Worm (Caenorhabditis elegans) whole organism, L4 larva: Measurements from ENCODE around the gene tmem-258.

Experiments
- D1046.2 ChIP-seq: fragments of 200-800 bp; sonication (Bioruptor generic); IDR thresholded peaks from 2 replicates; pipeline ENCODE4 v1.3.6; 2022; ENCODE audit warnings: missing genetic modification characterization, missing compliant biosample characterization
- T26A8.4 ChIP-seq: fragments of 200-800 bp; sonication (Bioruptor generic); IDR thresholded peaks from 2 replicates; pipeline ENCODE4 v1.3.6; 2022; ENCODE audit warnings: missing genetic modification characterization, missing compliant biosample characterization
- aha-1 ChIP-seq: fragments of 150-350 bp; peaks from one replicate; lab custom pipeline; 2014; ENCODE audit warnings: missing biosample characterization, missing genetic modification characterization
- ama-1 ChIP-seq: fragments of 150-350 bp; optimal IDR thresholded peaks from 2 replicates; lab custom pipeline; 2014; ENCODE audit warnings: inconsistent platforms, mixed read lengths
- ceh-32 ChIP-seq: sonication (generic microtip); optimal IDR thresholded peaks from 2 replicates; lab custom pipeline; 2016; ENCODE audit warnings: mild to moderate bottlenecking, missing genetic modification characterization, missing compliant biosample characterization; ENCODE audit not compliant: poor library complexity
- ceh-44 ChIP-seq: fragments of 200-800 bp; sonication (Bioruptor generic); IDR thresholded peaks from 2 replicates; pipeline ENCODE4 v1.3.6; 2022; ENCODE audit warnings: missing genetic modification reagents, missing genetic modification characterization, missing compliant biosample characterization
- ceh-62 ChIP-seq: sonication (generic microtip); optimal IDR thresholded peaks from 2 replicates; lab custom pipeline; 2017; ENCODE audit warnings: missing biosample characterization, missing genetic modification characterization
- daf-16 ChIP-seq, 3 experiments: sonication (generic microtip); optimal IDR thresholded peaks; 2 replicates each; lab custom pipeline; 2016 to 2017; ENCODE audit warnings: missing genetic modification characterization in 3 of 3, missing genetic modification reagents in 3 of 3, mild to moderate bottlenecking in 2 of 3, missing compliant biosample characterization in 2 of 3, missing biosample characterization in 1 of 3, moderate library complexity in 1 of 3
- daf-19 ChIP-seq: fragments of 200-800 bp; sonication (Bioruptor generic); conservative IDR thresholded peaks from 2 replicates; pipeline ENCODE4 v1.3.6; 2022; ENCODE audit warnings: missing genetic modification characterization, missing compliant biosample characterization
- dmd-6 ChIP-seq: fragments of 200-800 bp; sonication (Bioruptor generic); IDR thresholded peaks from 2 replicates; pipeline ENCODE4 v1.3.6; 2022; ENCODE audit warnings: missing genetic modification reagents, missing genetic modification characterization, missing compliant biosample characterization
- dmd-8 ChIP-seq: fragments of 200-800 bp; sonication (Bioruptor generic); IDR thresholded peaks from 2 replicates; pipeline ENCODE4 v1.3.6; 2022; ENCODE audit warnings: missing genetic modification characterization, missing compliant biosample characterization
- dmd-9 ChIP-seq: fragments of 200-800 bp; sonication (Bioruptor generic); IDR thresholded peaks from 2 replicates; pipeline ENCODE4 v1.3.6; 2022; ENCODE audit warnings: missing genetic modification reagents, missing genetic modification characterization, missing compliant biosample characterization
- duxl-1 ChIP-seq: sonication (generic microtip); optimal IDR thresholded peaks from 2 replicates; lab custom pipeline; 2016; ENCODE audit warnings: mild to moderate bottlenecking, missing genetic modification characterization, moderate library complexity, missing compliant biosample characterization; ENCODE audit not compliant: poor library complexity
- egl-43 ChIP-seq: fragments of 200-800 bp; sonication (Bioruptor generic); IDR thresholded peaks from 2 replicates; pipeline ENCODE4 v1.3.6; 2022; ENCODE audit warnings: missing genetic modification reagents, missing genetic modification characterization, missing compliant biosample characterization
- fos-1 ChIP-seq: fragments of 150-350 bp; optimal IDR thresholded peaks from 2 replicates; lab custom pipeline; 2014; ENCODE audit warnings: missing biosample characterization, missing genetic modification characterization
- hlh-30 ChIP-seq: sonication (generic microtip); optimal IDR thresholded peaks from 2 replicates; lab custom pipeline; 2017; ENCODE audit warnings: antibody characterized with exemption, mild to moderate bottlenecking, missing genetic modification characterization, missing compliant biosample characterization; ENCODE audit not compliant: insufficient read depth
- jun-1 ChIP-seq: fragments of 150-350 bp; optimal IDR thresholded peaks from 2 replicates; lab custom pipeline; 2014; ENCODE audit warnings: missing biosample characterization, missing genetic modification reagents, missing genetic modification characterization
- lim-7 ChIP-seq: fragments of 200-800 bp; sonication (Bioruptor generic); IDR thresholded peaks from 2 replicates; pipeline ENCODE4 v1.3.6; 2022; ENCODE audit warnings: missing genetic modification characterization, missing compliant biosample characterization
- lin-13 ChIP-seq: fragments of 150-350 bp; optimal IDR thresholded peaks from 2 replicates; lab custom pipeline; 2014; ENCODE audit warnings: missing biosample characterization, missing genetic modification reagents, missing genetic modification characterization
- lin-38 ChIP-seq: fragments of 200-800 bp; sonication (Bioruptor generic); IDR thresholded peaks from 2 replicates; pipeline ENCODE4 v1.3.6; 2022; ENCODE audit warnings: missing genetic modification reagents, missing genetic modification characterization, missing compliant biosample characterization
- lsy-2 ChIP-seq, 2 experiments: fragments of 150-350 bp in 1 of 2; sonication (generic microtip) in 1 of 2; optimal IDR thresholded peaks; 2 replicates each; lab custom pipeline; 2014 to 2017; ENCODE audit warnings: missing biosample characterization in 2 of 2, missing genetic modification characterization in 2 of 2
- madf-5 ChIP-seq, 2 experiments: fragments of 200-800 bp; sonication (Bioruptor generic); IDR thresholded peaks; 2 replicates each; pipeline ENCODE4 v1.3.6; 2022; ENCODE audit warnings: missing compliant biosample characterization in 2 of 2, missing genetic modification characterization in 2 of 2
- mdl-1 ChIP-seq, 2 experiments: fragments of 150-350 bp in 1 of 2; sonication (generic microtip) in 1 of 2; optimal IDR thresholded peaks; 2 replicates each; lab custom pipeline; 2014 to 2017; ENCODE audit warnings: missing biosample characterization in 2 of 2, missing genetic modification characterization in 2 of 2
- mes-2 ChIP-seq: sonication (generic microtip); optimal IDR thresholded peaks from 2 replicates; lab custom pipeline; 2016; ENCODE audit warnings: missing genotype, mild to moderate bottlenecking, missing genetic modification characterization, missing compliant biosample characterization; ENCODE audit not compliant: poor library complexity, severe bottlenecking
- mxl-3 ChIP-seq: fragments of 200-800 bp; sonication (Bioruptor generic); optimal IDR thresholded peaks from 2 replicates; lab custom pipeline; 2018; ENCODE audit warnings: mild to moderate bottlenecking, missing genetic modification characterization, missing compliant biosample characterization
- nhr-10 ChIP-seq: fragments of 150-350 bp; optimal IDR thresholded peaks from 2 replicates; lab custom pipeline; 2014; ENCODE audit warnings: missing biosample characterization, missing genetic modification characterization
- nhr-102 ChIP-seq: sonication (generic microtip); optimal IDR thresholded peaks from 2 replicates; lab custom pipeline; 2016; ENCODE audit warnings: mild to moderate bottlenecking, missing genetic modification characterization, moderate library complexity, missing compliant biosample characterization
- nhr-11 ChIP-seq: fragments of 150-350 bp; optimal IDR thresholded peaks from 2 replicates; lab custom pipeline; 2014; ENCODE audit warnings: missing biosample characterization, missing genetic modification characterization
- nhr-28 ChIP-seq: fragments of 150-350 bp; optimal IDR thresholded peaks from 2 replicates; lab custom pipeline; 2014; ENCODE audit warnings: missing biosample characterization, missing genetic modification characterization
- nhr-48 ChIP-seq: sonication (generic microtip); optimal IDR thresholded peaks from 2 replicates; lab custom pipeline; 2016; ENCODE audit warnings: mild to moderate bottlenecking, missing genetic modification characterization, missing compliant biosample characterization
- nhr-6 ChIP-seq: fragments of 150-350 bp; optimal IDR thresholded peaks from 2 replicates; lab custom pipeline; 2014; ENCODE audit warnings: missing biosample characterization, missing genetic modification characterization
- nhr-77 ChIP-seq: fragments of 150-350 bp; optimal IDR thresholded peaks from 2 replicates; lab custom pipeline; 2014; ENCODE audit warnings: missing biosample characterization, missing genetic modification characterization
- rbr-2 ChIP-seq: sonication (generic microtip); optimal IDR thresholded peaks from 2 replicates; lab custom pipeline; 2016; ENCODE audit warnings: missing genotype, missing genetic modification characterization, missing compliant biosample characterization
- set-16 ChIP-seq: fragments of 200-800 bp; sonication (Bioruptor generic); IDR thresholded peaks from 2 replicates; pipeline ENCODE4 v1.3.6; 2022; ENCODE audit warnings: missing genetic modification reagents, missing genetic modification characterization, missing compliant biosample characterization
- snpc-1.2 ChIP-seq: fragments of 200-800 bp; sonication (Bioruptor generic); IDR thresholded peaks from 2 replicates; pipeline ENCODE4 v1.3.6; 2022; ENCODE audit warnings: missing genetic modification reagents, missing genetic modification characterization, missing compliant biosample characterization
- spr-1 ChIP-seq: sonication (generic microtip); optimal IDR thresholded peaks from 2 replicates; lab custom pipeline; 2016; ENCODE audit warnings: mild to moderate bottlenecking, missing genetic modification characterization, missing compliant biosample characterization
- tra-1 ChIP-seq: fragments of 200-800 bp; sonication (Bioruptor generic); IDR thresholded peaks from 2 replicates; pipeline ENCODE4 v1.3.6; 2022; ENCODE audit warnings: missing genetic modification reagents, missing genetic modification characterization, missing compliant biosample characterization
- unc-62 ChIP-seq, 3 experiments: fragments of 150-350 bp in 1 of 3; sonication (generic microtip); optimal IDR thresholded peaks in 2 of 3; peaks in 1 of 3; 1 replicate in 1 of 3; 2 replicates in 2 of 3; lab custom pipeline; 2014 to 2017; ENCODE audit warnings: missing biosample characterization in 3 of 3, missing genetic modification characterization in 3 of 3, missing genetic modification reagents in 3 of 3, missing genotype in 1 of 3

tmem-258 gene

DNA sequence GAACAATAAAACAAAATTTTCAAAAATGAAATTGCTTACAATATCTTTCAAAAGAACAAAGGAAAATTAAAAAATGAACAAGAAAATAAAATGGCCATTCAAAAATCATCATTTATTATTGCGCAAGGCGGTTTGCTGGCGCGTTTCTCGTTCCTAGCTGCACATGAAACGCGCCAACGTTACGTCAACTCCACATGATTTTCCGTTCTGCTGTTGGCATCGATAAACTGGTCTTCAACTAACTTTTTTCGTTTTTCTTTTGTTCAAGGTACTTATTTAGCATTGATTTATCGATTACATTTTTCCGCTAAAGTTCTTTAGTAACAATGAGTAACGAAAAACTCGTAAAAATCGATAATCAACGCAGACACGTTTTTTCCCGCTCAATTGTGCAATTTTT lies 2.6 kb upstream of the tmem-258 start, which contains the start of the genes Y57E12AL.6 and Y57E12AL.1 (continued):
- TF ChIP-seq daf-16 (GFP tag; optimal IDR thresholded peaks at IDR 0.05; lab: Kevin White, UChicago) (no peak), daf-16 (tag; optimal IDR thresholded peaks at IDR 0.05; lab: Kevin White, UChicago) (peak; percentile 64), nhr-102 (tag; lab: Kevin White, UChicago) (peak; percentile 81), nhr-11 (peak; percentile 72), spr-1 (peak; percentile 73), lsy-2 (tag; optimal IDR thresholded peaks at IDR 0.05; lab: Kevin White, UChicago) (peak; percentile 44 to 90), nhr-10 (tag; lab: Kevin White, UChicago) (no peak), hlh-30 (peak; percentile 95), dmd-9 (GFP tag; lab: Robert Waterston, UW) (peak; percentile 66; the same call in 1 of the 2 replicates), duxl-1 (peak; percentile 60), ceh-44 (GFP tag; lab: Robert Waterston, UW) (no peak), D1046.2 (GFP tag; lab: Robert Waterston, UW) (no peak), nhr-77 (tag; lab: Kevin White, UChicago) (peak; percentile 88), madf-5 (GFP tag; IDR thresholded peaks at IDR 0.05; lab: Robert Waterston, UW) (no peak), lin-38 (GFP tag; lab: Robert Waterston, UW) (peak; percentile 79), ceh-32 (tag; lab: Kevin White, UChicago) (no peak), tra-1 (no peak), lin-13 (GFP tag; lab: Kevin White, UChicago) (peak; percentile 62), dmd-8 (GFP tag; lab: Robert Waterston, UW) (no peak), aha-1 (peak; percentile 93), daf-19 (GFP tag; lab: Robert Waterston, UW) (no peak), mdl-1 (tag; optimal IDR thresholded peaks at IDR 0.05; lab: Kevin White, UChicago) (peak in 1 of 2 experiments; percentile 65), unc-62 (GFP tag; optimal IDR thresholded peaks at IDR 0.05 in 1 of 2; lab: Kevin White, UChicago) (no peak), unc-62 (tag; optimal IDR thresholded peaks at IDR 0.05; lab: Kevin White, UChicago) (no peak), dmd-6 (GFP tag; lab: Robert Waterston, UW) (peak; percentile 80), nhr-48 (tag; lab: Kevin White, UChicago) (peak; percentile 62), rbr-2 (peak; percentile 78), nhr-28 (tag; lab: Kevin White, UChicago) (peak; percentile 92), nhr-6 (tag; lab: Kevin White, UChicago) (peak; percentile 56), set-16 (GFP tag; lab: Robert Waterston, UW) (no peak), T26A8.4 (GFP tag; lab: Robert Waterston, UW) (peak; percentile 64), mxl-3 (GFP tag; lab: Kevin White, UChicago) (peak; percentile 76)

DNA sequence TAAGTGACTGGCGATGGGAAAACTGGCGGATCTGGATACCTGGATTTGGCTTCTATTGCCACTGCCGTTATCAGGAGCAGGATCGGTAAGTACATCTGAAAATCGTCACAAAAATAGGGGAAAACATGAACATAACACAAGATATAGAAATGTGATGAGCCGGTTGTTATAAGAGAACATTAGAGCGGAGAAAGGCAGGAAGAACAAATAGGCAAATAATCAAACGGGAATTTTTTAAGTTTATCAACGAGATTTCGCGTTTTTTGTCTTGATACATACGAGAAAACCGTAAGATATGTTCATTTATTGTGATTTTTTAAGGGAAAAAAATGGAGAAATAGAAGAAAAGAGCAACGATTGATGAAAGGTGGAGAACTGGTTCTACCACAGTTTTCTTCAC lies 2.3 kb downstream of the tmem-258 start, which contains the start of gene Y57E12AR.1:
TSS of gene Y57E12AR.1 (minus strand) at position 101 of the 400 bp plus-strand sequence.
- TF ChIP-seq ama-1 (lab: Kevin White, UChicago) (no peak), ceh-62 (tag; lab: Kevin White, UChicago) (no peak), mdl-1 (tag; optimal IDR thresholded peaks at IDR 0.05; lab: Kevin White, UChicago) (no peak), dmd-6 (GFP tag; lab: Robert Waterston, UW) (no peak)
- TF ChIP-seq, all 104 proteins: peak for 0

DNA sequence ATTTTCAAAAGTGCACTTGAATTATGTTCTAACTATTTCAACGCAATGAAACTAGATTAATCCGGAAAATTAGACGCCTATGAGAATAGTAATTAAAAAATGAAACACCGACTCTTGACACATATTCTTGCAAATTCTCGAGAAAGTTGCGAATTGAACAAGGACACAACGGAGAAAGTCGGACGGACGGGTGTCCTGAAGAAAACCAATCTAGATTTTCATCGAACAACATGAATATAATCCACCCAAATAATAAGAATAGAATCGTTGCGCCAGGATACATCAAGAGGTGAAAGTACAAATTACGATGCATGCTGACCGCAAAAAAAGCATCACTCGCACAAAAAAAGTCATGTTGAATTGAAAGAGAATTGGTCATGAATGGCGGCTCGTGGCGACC lies 5.9 kb downstream of the tmem-258 start:
- TF ChIP-seq unc-62 (GFP tag; optimal IDR thresholded peaks at IDR 0.05 in 1 of 2; lab: Kevin White, UChicago) (peak in 1 of 2 experiments; percentile 59), unc-62 (tag; optimal IDR thresholded peaks at IDR 0.05; lab: Kevin White, UChicago) (no peak), jun-1 (no peak)

DNA sequence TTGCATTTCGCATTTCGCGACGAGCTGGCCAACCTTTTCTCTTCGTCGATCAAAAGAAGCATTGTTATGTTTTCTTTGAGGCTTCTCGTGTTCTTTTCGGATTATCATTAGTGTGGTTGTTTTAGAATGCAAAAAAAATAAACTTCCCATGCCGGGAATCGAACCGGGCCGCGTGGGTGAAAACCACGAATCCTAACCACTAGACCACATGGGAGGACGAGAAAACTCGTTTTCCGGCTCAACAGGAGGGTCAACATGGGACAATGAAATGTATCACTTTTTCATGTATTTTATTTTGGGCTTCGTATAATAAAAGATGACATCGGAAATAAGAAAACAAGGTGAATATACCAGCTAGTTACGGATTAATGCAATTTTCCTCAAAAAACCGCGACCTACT lies 6.6 kb downstream of the tmem-258 start:
- TF ChIP-seq egl-43 (GFP tag; lab: Robert Waterston, UW) (0 out of 2 replicates have a peak, but pooled peaks have one; percentile 30), daf-16 (GFP tag; optimal IDR thresholded peaks at IDR 0.05; lab: Kevin White, UChicago) (no peak), daf-16 (tag; optimal IDR thresholded peaks at IDR 0.05; lab: Kevin White, UChicago) (no peak), madf-5 (GFP tag; IDR thresholded peaks at IDR 0.05; lab: Robert Waterston, UW) (0 out of 4 replicates have a peak, but pooled peaks of 1 of the 2 experiments have one; percentile 29), mdl-1 (tag; optimal IDR thresholded peaks at IDR 0.05; lab: Kevin White, UChicago) (no peak), fos-1 (tag; lab: Kevin White, UChicago) (no peak), lim-7 (GFP tag; lab: Robert Waterston, UW) (0 out of 2 replicates have a peak, but pooled peaks have one; percentile 54), mes-2 (tag; lab: Kevin White, UChicago) (peak; percentile 9), snpc-1.2 (GFP tag; lab: Robert Waterston, UW) (0 out of 2 replicates have a peak, but pooled peaks have one; percentile 11)
